Worm (Caenorhabditis elegans) whole organism, late embryonic: ENCODE measurements around the gene Y116A8C.25.

ENCODE experiments used
- C08G9.2 ChIP-seq: sonication (generic microtip); optimal IDR thresholded peaks from 2 replicates; lab custom pipeline; 2016; ENCODE audit warnings: mild to moderate bottlenecking, missing genetic modification characterization, moderate library complexity, missing compliant biosample characterization
- C38D4.7 ChIP-seq: fragments of 200-800 bp; sonication (Bioruptor generic); optimal IDR thresholded peaks from 2 replicates; lab custom pipeline; 2018; ENCODE audit warnings: mild to moderate bottlenecking, missing genetic modification characterization, moderate library complexity, missing compliant biosample characterization
- T23F11.4 ChIP-seq: fragments of 200-800 bp; sonication (Bioruptor generic); optimal IDR thresholded peaks from 2 replicates; lab custom pipeline; 2018; ENCODE audit warnings: mild to moderate bottlenecking, missing genetic modification characterization, missing compliant biosample characterization
- Y22D7AL.16 ChIP-seq: sonication (generic microtip); optimal IDR thresholded peaks from 2 replicates; lab custom pipeline; 2016; ENCODE audit warnings: missing genetic modification characterization, missing compliant biosample characterization
- ahr-1 ChIP-seq: sonication (generic microtip); optimal IDR thresholded peaks from 2 replicates; lab custom pipeline; 2016; ENCODE audit warnings: missing genetic modification characterization, missing compliant biosample characterization
- ceh-14 ChIP-seq: sonication (generic microtip); optimal IDR thresholded peaks from 2 replicates; lab custom pipeline; 2016; ENCODE audit warnings: missing genotype, missing genetic modification characterization, missing compliant biosample characterization
- ceh-19 ChIP-seq: fragments of 200-800 bp; sonication (Bioruptor generic); optimal IDR thresholded peaks from 2 replicates; lab custom pipeline; 2018; ENCODE audit warnings: mild to moderate bottlenecking, missing genetic modification characterization, missing compliant biosample characterization
- ceh-2 ChIP-seq: sonication (generic microtip); optimal IDR thresholded peaks from 2 replicates; lab custom pipeline; 2016; ENCODE audit warnings: missing genotype, missing genetic modification characterization, missing compliant biosample characterization
- ceh-24 ChIP-seq: sonication (generic microtip); optimal IDR thresholded peaks from 2 replicates; lab custom pipeline; 2016; ENCODE audit warnings: mild to moderate bottlenecking, missing genetic modification characterization, missing compliant biosample characterization
- ceh-31 ChIP-seq: sonication (generic microtip); optimal IDR thresholded peaks from 2 replicates; lab custom pipeline; 2016; ENCODE audit warnings: missing genetic modification characterization, missing compliant biosample characterization
- ceh-34 ChIP-seq: sonication (generic microtip); optimal IDR thresholded peaks from 2 replicates; lab custom pipeline; 2016; ENCODE audit warnings: mild to moderate bottlenecking, missing genetic modification characterization, missing compliant biosample characterization
- ceh-48 ChIP-seq: sonication (generic microtip); optimal IDR thresholded peaks from 2 replicates; lab custom pipeline; 2016; ENCODE audit warnings: missing genetic modification characterization, inconsistent platforms, missing compliant biosample characterization
- ceh-6 ChIP-seq: fragments of 200-800 bp; sonication (Bioruptor generic); optimal IDR thresholded peaks from 2 replicates; lab custom pipeline; 2018; ENCODE audit warnings: mild to moderate bottlenecking, missing genetic modification characterization, missing compliant biosample characterization
- ceh-9 ChIP-seq: sonication (generic microtip); optimal IDR thresholded peaks from 2 replicates; lab custom pipeline; 2016; ENCODE audit warnings: mild to moderate bottlenecking, missing genetic modification characterization, inconsistent platforms, missing compliant biosample characterization
- dmd-4 ChIP-seq: sonication (generic microtip); optimal IDR thresholded peaks from 2 replicates; lab custom pipeline; 2016; ENCODE audit warnings: borderline replicate concordance, missing genetic modification characterization, missing compliant biosample characterization
- dve-1 ChIP-seq: sonication (generic microtip); optimal IDR thresholded peaks from 2 replicates; lab custom pipeline; 2017; ENCODE audit warnings: antibody characterized with exemption, mild to moderate bottlenecking, missing genetic modification characterization, missing compliant biosample characterization
- elt-2 ChIP-seq: sonication (generic microtip); optimal IDR thresholded peaks from 2 replicates; lab custom pipeline; 2016; ENCODE audit warnings: missing genetic modification reagents, missing genetic modification characterization, missing compliant biosample characterization
- ets-4 ChIP-seq: sonication (generic microtip); optimal IDR thresholded peaks from 2 replicates; lab custom pipeline; 2016; ENCODE audit warnings: missing genetic modification characterization, missing compliant biosample characterization
- eyg-1 ChIP-seq: sonication (generic microtip); optimal IDR thresholded peaks from 2 replicates; lab custom pipeline; 2016; ENCODE audit warnings: missing genotype, missing genetic modification characterization, missing compliant biosample characterization
- fax-1 ChIP-seq: sonication (generic microtip); optimal IDR thresholded peaks from 2 replicates; lab custom pipeline; 2016; ENCODE audit warnings: missing genotype, missing genetic modification characterization, missing compliant biosample characterization
- fkh-6 ChIP-seq: sonication (generic microtip); optimal IDR thresholded peaks from 2 replicates; lab custom pipeline; 2016; ENCODE audit warnings: missing genetic modification characterization, missing compliant biosample characterization
- hlh-13 ChIP-seq: fragments of 200-800 bp; sonication (Bioruptor generic); optimal IDR thresholded peaks from 2 replicates; lab custom pipeline; 2018; ENCODE audit warnings: mild to moderate bottlenecking, missing genetic modification characterization, missing compliant biosample characterization
- hlh-15 ChIP-seq: sonication (generic microtip); optimal IDR thresholded peaks from 2 replicates; lab custom pipeline; 2016; ENCODE audit warnings: missing genetic modification characterization, missing compliant biosample characterization
- hlh-6 ChIP-seq: sonication (generic microtip); optimal IDR thresholded peaks from 2 replicates; lab custom pipeline; 2016; ENCODE audit warnings: missing genotype, missing genetic modification characterization, missing compliant biosample characterization
- hlh-8 ChIP-seq: sonication (generic microtip); optimal IDR thresholded peaks from 2 replicates; lab custom pipeline; 2016; ENCODE audit warnings: missing genotype, missing genetic modification characterization, missing compliant biosample characterization
- lim-6 ChIP-seq: sonication (generic microtip); optimal IDR thresholded peaks from 2 replicates; lab custom pipeline; 2016; ENCODE audit warnings: missing genetic modification characterization, missing compliant biosample characterization
- lin-11 ChIP-seq: fragments of 200-800 bp; sonication (Bioruptor generic); optimal IDR thresholded peaks from 2 replicates; lab custom pipeline; 2018; ENCODE audit warnings: mild to moderate bottlenecking, missing genetic modification characterization, missing compliant biosample characterization
- nhr-232 ChIP-seq: sonication (generic microtip); optimal IDR thresholded peaks from 2 replicates; lab custom pipeline; 2016; ENCODE audit warnings: missing genetic modification characterization, missing compliant biosample characterization
- pag-3 ChIP-seq: sonication (generic microtip); optimal IDR thresholded peaks from 2 replicates; lab custom pipeline; 2016; ENCODE audit warnings: missing compliant biosample characterization, missing genetic modification characterization, borderline replicate concordance
- pha-4 ChIP-seq: fragments of 150-350 bp; optimal IDR thresholded peaks from 2 replicates; lab custom pipeline; 2018; ENCODE audit warnings: missing biosample characterization, missing genetic modification reagents, missing genetic modification characterization
- ref-2 ChIP-seq: sonication (generic microtip); optimal IDR thresholded peaks from 2 replicates; lab custom pipeline; 2016; ENCODE audit warnings: missing genetic modification characterization, missing compliant biosample characterization
- rnt-1 ChIP-seq: sonication (generic microtip); optimal IDR thresholded peaks from 2 replicates; lab custom pipeline; 2016; ENCODE audit warnings: missing genetic modification characterization, missing compliant biosample characterization
- sdc-2 ChIP-seq: sonication (generic microtip); optimal IDR thresholded peaks from 2 replicates; lab custom pipeline; 2016; ENCODE audit warnings: missing genotype, missing genetic modification characterization, missing compliant biosample characterization
- sox-4 ChIP-seq: sonication (generic microtip); optimal IDR thresholded peaks from 2 replicates; lab custom pipeline; 2017; ENCODE audit warnings: mild to moderate bottlenecking, missing genetic modification characterization, inconsistent platforms, missing compliant biosample characterization
- tbx-2 ChIP-seq: sonication (generic microtip); optimal IDR thresholded peaks from 2 replicates; lab custom pipeline; 2016; ENCODE audit warnings: missing genetic modification characterization, missing compliant biosample characterization
- tbx-7 ChIP-seq: sonication (generic microtip); optimal IDR thresholded peaks from 2 replicates; lab custom pipeline; 2016; ENCODE audit warnings: missing genotype, missing genetic modification characterization, missing compliant biosample characterization
- unc-55 ChIP-seq: sonication (generic microtip); optimal IDR thresholded peaks from 2 replicates; lab custom pipeline; 2017; ENCODE audit warnings: missing biosample characterization, missing genetic modification reagents, missing genetic modification characterization
- zip-5 ChIP-seq: sonication (generic microtip); optimal IDR thresholded peaks from 2 replicates; lab custom pipeline; 2016; ENCODE audit warnings: missing genetic modification characterization, missing compliant biosample characterization
- ztf-16 ChIP-seq: sonication (generic microtip); optimal IDR thresholded peaks from 2 replicates; lab custom pipeline; 2017; ENCODE audit warnings: missing genetic modification characterization, missing compliant biosample characterization

The Y116A8C.25 gene

DNA sequence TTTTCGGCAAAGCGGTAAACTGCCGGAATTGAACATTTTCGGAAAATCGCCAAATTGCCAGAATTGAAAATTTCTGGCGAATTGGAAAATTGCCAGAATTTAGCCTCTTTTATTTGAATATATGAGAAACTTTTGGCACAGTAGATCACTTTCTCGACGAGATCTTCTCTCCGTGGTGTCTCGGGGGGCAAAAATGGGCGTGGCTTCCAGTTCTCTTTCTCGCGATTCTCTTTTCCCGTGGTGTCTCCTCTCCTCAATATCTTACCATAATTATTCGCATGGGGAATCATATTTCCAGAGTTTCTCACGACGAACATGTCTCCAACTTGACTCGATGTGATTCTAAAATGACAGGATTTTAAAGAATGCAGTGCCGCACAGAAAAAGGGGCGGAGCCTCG lies 20.6 kb upstream of the Y116A8C.25 start:
- TF ChIP-seq unc-55 (GFP tag; lab: Kevin White, UChicago) (no peak), ceh-34 (tag; lab: Kevin White, UChicago) (peak; percentile 56), zip-5 (tag; lab: Kevin White, UChicago) (peak; percentile 38), ceh-31 (peak; percentile 75), fax-1 (tag; lab: Kevin White, UChicago) (peak; percentile 61), dve-1 (no peak), tbx-2 (tag; lab: Kevin White, UChicago) (peak; percentile 88), fkh-6 (tag; lab: Kevin White, UChicago) (peak; percentile 9), rnt-1 (peak; percentile 26), ceh-14 (tag; lab: Kevin White, UChicago) (peak; percentile 19), C38D4.7 (no peak), ref-2 (tag; lab: Kevin White, UChicago) (peak; percentile 84), lim-6 (tag; lab: Kevin White, UChicago) (peak; percentile 7), hlh-6 (peak; percentile 43), ceh-2 (tag; lab: Kevin White, UChicago) (peak; percentile 72), ets-4 (peak; percentile 10), C08G9.2 (peak; percentile 65), tbx-7 (peak; percentile 52), ahr-1 (tag; lab: Kevin White, UChicago) (peak; percentile 18), dmd-4 (tag; lab: Kevin White, UChicago) (no peak)

DNA sequence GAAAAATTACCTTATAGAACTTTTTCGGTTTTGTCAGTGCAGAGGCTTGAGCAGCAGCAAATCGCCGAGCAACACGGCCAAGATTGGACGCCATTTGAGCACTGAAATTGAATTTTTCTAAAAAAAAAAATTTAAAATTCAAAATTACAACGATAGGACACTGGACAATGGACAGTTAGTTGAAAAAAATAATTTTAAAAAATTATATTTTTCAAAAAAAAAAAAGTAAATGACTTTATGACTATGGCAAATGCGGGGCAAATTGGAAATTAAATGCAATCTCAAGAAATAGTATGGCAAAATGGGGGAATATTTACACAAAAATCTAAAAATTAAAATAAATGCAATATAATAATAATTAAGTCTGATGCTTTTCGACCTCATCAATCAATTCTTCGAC lies 17.6 kb upstream of the Y116A8C.25 start, which contains the start of gene Y116A8C.27:
Gene Y116A8C.27 (minus strand): TSS at position 101 of the 400 bp plus-strand sequence.
- no peak for TF ChIP-seq Y22D7AL.16 (tag; lab: Kevin White, UChicago)
- TF ChIP-seq dmd-4 (tag; lab: Kevin White, UChicago) = no peak
- TF ChIP-seq lim-6 (tag; lab: Kevin White, UChicago) = no peak
- TF ChIP-seq pha-4 (tag; lab: Kevin White, UChicago) = no peak
- TF ChIP-seq elt-2 (tag; lab: Kevin White, UChicago) = no peak
- no peak for TF ChIP-seq ceh-24
- no peak for TF ChIP-seq rnt-1
- no peak for TF ChIP-seq hlh-15 (tag; lab: Kevin White, UChicago)
- no peak for TF ChIP-seq ceh-34 (tag; lab: Kevin White, UChicago)
- TF ChIP-seq ets-4 = no peak
- TF ChIP-seq ztf-16 = no peak
- no peak for TF ChIP-seq ceh-48 (tag; lab: Kevin White, UChicago)
- TF ChIP-seq ceh-6 = no peak
- TF ChIP-seq fax-1 (tag; lab: Kevin White, UChicago) = no peak
- no peak for TF ChIP-seq eyg-1 (tag; lab: Kevin White, UChicago)
- TF ChIP-seq T23F11.4 (GFP tag; lab: Kevin White, UChicago) = no peak
- TF ChIP-seq hlh-8 = no peak
- TF ChIP-seq sox-4 (tag; lab: Kevin White, UChicago) = no peak
- no peak for TF ChIP-seq dve-1

DNA sequence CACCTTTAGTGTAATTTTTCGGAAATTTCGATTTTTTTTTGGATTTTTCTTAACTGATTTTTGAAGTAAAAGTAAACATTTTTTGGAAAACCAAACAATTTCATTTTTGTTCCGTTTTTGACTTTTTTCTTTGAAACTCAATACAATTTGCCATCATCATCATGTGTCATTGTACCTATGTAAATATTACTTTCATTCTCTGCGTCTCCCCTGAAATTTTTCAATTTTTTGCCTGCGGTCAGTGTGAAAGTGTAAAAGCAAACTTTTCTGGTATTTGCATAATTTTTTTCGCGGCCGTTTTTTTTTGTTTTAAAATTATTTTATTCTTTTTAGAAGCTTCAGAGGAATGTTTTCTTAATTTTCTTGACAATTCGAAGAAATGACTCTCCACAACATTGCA lies 15.2 kb upstream of the Y116A8C.25 start, which contains the start of gene Y116A8C.29:
Gene Y116A8C.29 (plus strand): TSS at position 328 of the 400 bp plus-strand sequence.
- TF ChIP-seq ceh-19 (GFP tag; lab: Kevin White, UChicago) = no peak
- no peak for TF ChIP-seq ceh-9 (tag; lab: Kevin White, UChicago)
- TF ChIP-seq nhr-232 (tag; lab: Kevin White, UChicago) = no peak
- TF ChIP-seq sdc-2 (tag; lab: Kevin White, UChicago) = no peak
- TF ChIP-seq rnt-1 = no peak

DNA sequence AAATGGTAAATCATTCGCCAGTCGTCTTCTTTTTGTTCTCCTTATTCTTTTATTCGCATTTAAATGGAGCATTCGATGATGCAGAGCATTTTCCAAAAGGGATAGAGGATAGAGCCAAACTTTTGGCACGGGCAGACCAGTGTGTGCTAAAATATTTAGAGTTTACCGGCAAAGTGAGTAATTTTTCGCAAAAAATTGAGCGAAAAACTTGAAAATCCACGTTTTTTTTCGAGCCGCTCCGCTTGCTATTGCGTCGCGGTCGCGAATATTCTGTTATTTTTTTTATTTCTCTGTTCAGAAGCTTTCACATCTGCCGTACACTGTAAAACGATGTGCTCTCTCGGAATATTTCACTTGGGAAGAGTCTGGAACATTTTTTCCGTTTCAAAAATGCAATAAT lies 10.3 kb upstream of the Y116A8C.25 start, which contains the start of gene Y116A8C.43:
Gene Y116A8C.43 (plus strand): TSS at position 3 of the 400 bp plus-strand sequence.
- no peak for TF ChIP-seq pag-3 (tag; lab: Kevin White, UChicago)
- TF ChIP-seq ztf-16 = no peak
- no peak for TF ChIP-seq ceh-48 (tag; lab: Kevin White, UChicago)
- TF ChIP-seq lin-11 (tag; lab: Kevin White, UChicago) = no peak
- TF ChIP-seq hlh-13 (GFP tag; lab: Kevin White, UChicago) = no peak
